Worm (Caenorhabditis elegans) whole organism, early embryonic: ENCODE results near the gene C16C10.8.

Experiments
- B0310.2 ChIP-seq: sonication (generic microtip); optimal IDR thresholded peaks from 2 replicates; lab custom pipeline; 2016; ENCODE audit warnings: mild to moderate bottlenecking, missing genetic modification characterization, missing compliant biosample characterization
- F13C5.2 ChIP-seq: sonication (generic microtip); optimal IDR thresholded peaks from 2 replicates; lab custom pipeline; 2017; ENCODE audit warnings: mild to moderate bottlenecking, missing genetic modification characterization, inconsistent platforms, missing compliant biosample characterization
- aly-1 ChIP-seq: sonication (generic microtip); optimal IDR thresholded peaks from 2 replicates; lab custom pipeline; 2016; ENCODE audit warnings: missing genetic modification characterization, missing compliant biosample characterization
- ama-1 ChIP-seq: fragments of 150-350 bp; optimal IDR thresholded peaks from 2 replicates; lab custom pipeline; 2014
- ceh-13 ChIP-seq: fragments of 200-800 bp; sonication (Bioruptor generic); optimal IDR thresholded peaks from 2 replicates; lab custom pipeline; 2018; ENCODE audit warnings: mild to moderate bottlenecking, missing genetic modification characterization, missing compliant biosample characterization
- ceh-36 ChIP-seq: sonication (generic microtip); optimal IDR thresholded peaks from 2 replicates; lab custom pipeline; 2016; ENCODE audit warnings: missing genetic modification characterization, inconsistent platforms, missing compliant biosample characterization
- ets-7 ChIP-seq: sonication (generic microtip); optimal IDR thresholded peaks from 2 replicates; lab custom pipeline; 2016; ENCODE audit warnings: missing genotype, missing genetic modification characterization, missing compliant biosample characterization
- flt-1 ChIP-seq: fragments of 200-800 bp; sonication (Bioruptor generic); IDR thresholded peaks from 2 replicates; pipeline ENCODE4 v1.3.6; 2022; ENCODE audit warnings: missing genetic modification characterization, missing compliant biosample characterization
- hmbx-1 ChIP-seq: sonication (generic microtip); optimal IDR thresholded peaks from 2 replicates; lab custom pipeline; 2016; ENCODE audit warnings: mild to moderate bottlenecking, missing genetic modification characterization, missing compliant biosample characterization
- hmg-4 ChIP-seq: fragments of 200-800 bp; sonication (Bioruptor generic); optimal IDR thresholded peaks from 2 replicates; lab custom pipeline; 2018; ENCODE audit warnings: mild to moderate bottlenecking, missing genetic modification characterization, missing compliant biosample characterization
- hnd-1 ChIP-seq: sonication (generic microtip); optimal IDR thresholded peaks from 2 replicates; lab custom pipeline; 2016; ENCODE audit warnings: missing genetic modification characterization, missing compliant biosample characterization
- pes-1 ChIP-seq: fragments of 200-800 bp; sonication (Bioruptor generic); IDR thresholded peaks from 2 replicates; pipeline ENCODE4 v1.3.6; 2022; ENCODE audit warnings: missing genetic modification reagents, missing genetic modification characterization, missing compliant biosample characterization
- scrt-1 ChIP-seq: fragments of 200-800 bp; sonication (Bioruptor generic); IDR thresholded peaks from 2 replicates; pipeline ENCODE4 v1.3.6; 2022; ENCODE audit warnings: missing genetic modification characterization, missing compliant biosample characterization
- sea-1 ChIP-seq: fragments of 200-800 bp; sonication (Bioruptor generic); conservative IDR thresholded peaks from 2 replicates; pipeline ENCODE4 v1.3.6; 2022; ENCODE audit warnings: missing genetic modification characterization, missing compliant biosample characterization
- tbx-11 ChIP-seq: fragments of 200-800 bp; sonication (Bioruptor generic); IDR thresholded peaks from 2 replicates; pipeline ENCODE4 v1.3.6; 2022; ENCODE audit warnings: missing genetic modification characterization, missing compliant biosample characterization
- tbx-37 ChIP-seq: fragments of 200-800 bp; sonication (Bioruptor generic); conservative IDR thresholded peaks from 2 replicates; pipeline ENCODE4 v1.3.6; 2022; ENCODE audit warnings: missing genetic modification reagents, missing genetic modification characterization, missing compliant biosample characterization
- tra-4 ChIP-seq: sonication (generic microtip); optimal IDR thresholded peaks from 2 replicates; lab custom pipeline; 2017; ENCODE audit warnings: missing genetic modification characterization, missing compliant biosample characterization

Gene C16C10.8

ce11 chrIII:4196988-4197384 is 33.0 kb upstream of the C16C10.8 start, which contains the start of gene asd-1:
Gene asd-1, plus strand, starts transcription at chrIII:4197285.
- TF ChIP-seq aly-1 (tag; lab: Kevin White, UChicago), result no peak
- no peak for TF ChIP-seq tra-4 (tag; lab: Kevin White, UChicago)
- no peak for TF ChIP-seq ama-1 (lab: Kevin White, UChicago)
- TF ChIP-seq pes-1, result no peak
- TF ChIP-seq tbx-37 (GFP tag; lab: Robert Waterston, UW), result no peak
- TF ChIP-seq hmg-4 (GFP tag; lab: Kevin White, UChicago), result no peak
- no peak for TF ChIP-seq B0310.2 (tag; lab: Kevin White, UChicago)
- no peak for TF ChIP-seq F13C5.2 (tag; lab: Kevin White, UChicago)
- no peak for TF ChIP-seq ets-7 (tag; lab: Kevin White, UChicago)
- TF ChIP-seq sea-1 (GFP tag; lab: Robert Waterston, UW), result no peak
- no peak for TF ChIP-seq flt-1 (GFP tag; lab: Robert Waterston, UW)
- no peak for TF ChIP-seq ceh-13
- no peak for TF ChIP-seq ceh-36 (tag; lab: Kevin White, UChicago)
- TF ChIP-seq scrt-1 (GFP tag; lab: Robert Waterston, UW), result no peak
- TF ChIP-seq hmbx-1 (tag; lab: Kevin White, UChicago), result no peak
- no peak for TF ChIP-seq tbx-11 (GFP tag; lab: Robert Waterston, UW)
- no peak for TF ChIP-seq hnd-1

- no peak for TF ChIP-seq pes-1
- peak; percentile 59; the same call in 1 of the 2 replicates for TF ChIP-seq tbx-37 (GFP tag; lab: Robert Waterston, UW)
- TF ChIP-seq B0310.2 (tag; lab: Kevin White, UChicago), result no peak
- peak; percentile 41 for TF ChIP-seq hmg-4 (GFP tag; lab: Kevin White, UChicago)
- TF ChIP-seq ama-1 (lab: Kevin White, UChicago), result no peak
- no peak for TF ChIP-seq F13C5.2 (tag; lab: Kevin White, UChicago)
Measured at ce11 chrIII:4196301-4196987, 32.5 kb upstream of the C16C10.8 start.

DNA sequence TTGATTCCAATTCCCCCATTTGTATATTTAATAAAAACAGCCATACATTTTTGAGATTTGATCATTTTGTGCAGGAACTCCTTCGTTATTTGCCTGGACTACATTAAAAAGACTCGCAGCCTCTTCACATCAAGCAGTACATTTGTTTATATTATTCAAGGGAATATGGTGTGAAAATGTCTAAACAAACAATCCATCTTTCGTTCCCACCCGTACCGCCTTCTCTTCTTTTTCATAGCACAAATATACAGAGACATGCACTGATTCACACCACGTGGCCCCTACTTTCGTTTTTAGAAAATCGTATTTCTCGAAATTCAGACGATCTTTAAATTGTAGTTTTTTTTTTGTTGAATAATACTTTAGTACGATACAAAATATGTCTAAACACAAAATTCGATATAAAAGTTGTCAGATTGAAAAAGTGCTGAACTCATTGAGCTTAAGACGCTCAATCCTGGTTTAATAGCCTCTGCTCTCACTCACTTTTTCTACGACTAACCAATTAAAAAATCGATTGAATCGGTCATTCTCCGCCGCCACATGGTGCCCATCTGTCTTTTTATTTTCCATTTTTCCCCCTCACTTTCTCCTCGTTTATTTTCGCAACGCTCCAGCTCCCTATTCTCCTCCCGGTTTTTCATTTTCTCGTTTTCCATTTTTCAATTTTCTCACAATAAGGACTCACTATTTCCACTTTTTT is 31.5 kb upstream of the C16C10.8 start:
- TF ChIP-seq scrt-1 (GFP tag; lab: Robert Waterston, UW) (no peak), F13C5.2 (tag; lab: Kevin White, UChicago) (no peak), ceh-36 (tag; lab: Kevin White, UChicago) (no peak), sea-1 (GFP tag; lab: Robert Waterston, UW) (0 out of 2 replicates have a peak, but pooled peaks have one; percentile 35), tbx-37 (GFP tag; lab: Robert Waterston, UW) (0 out of 2 replicates have a peak, but pooled peaks have one; percentile 5)

ce11 chrIII:4194349-4195110 is 30.6 kb upstream of the C16C10.8 start:
- TF ChIP-seq hmbx-1 (tag; lab: Kevin White, UChicago), result no peak
- no peak for TF ChIP-seq tra-4 (tag; lab: Kevin White, UChicago)
- no peak for TF ChIP-seq pes-1
- TF ChIP-seq B0310.2 (tag; lab: Kevin White, UChicago), result no peak
- TF ChIP-seq F13C5.2 (tag; lab: Kevin White, UChicago), result no peak
- TF ChIP-seq hmg-4 (GFP tag; lab: Kevin White, UChicago), result no peak
- TF ChIP-seq ceh-13, result no peak
- no peak for TF ChIP-seq flt-1 (GFP tag; lab: Robert Waterston, UW)
- no peak for TF ChIP-seq hnd-1
- TF ChIP-seq tbx-11 (GFP tag; lab: Robert Waterston, UW), result no peak
- TF ChIP-seq sea-1 (GFP tag; lab: Robert Waterston, UW), result no peak
- no peak for TF ChIP-seq ets-7 (tag; lab: Kevin White, UChicago)
- no peak for TF ChIP-seq aly-1 (tag; lab: Kevin White, UChicago)
- no peak for TF ChIP-seq ama-1 (lab: Kevin White, UChicago)

DNA sequence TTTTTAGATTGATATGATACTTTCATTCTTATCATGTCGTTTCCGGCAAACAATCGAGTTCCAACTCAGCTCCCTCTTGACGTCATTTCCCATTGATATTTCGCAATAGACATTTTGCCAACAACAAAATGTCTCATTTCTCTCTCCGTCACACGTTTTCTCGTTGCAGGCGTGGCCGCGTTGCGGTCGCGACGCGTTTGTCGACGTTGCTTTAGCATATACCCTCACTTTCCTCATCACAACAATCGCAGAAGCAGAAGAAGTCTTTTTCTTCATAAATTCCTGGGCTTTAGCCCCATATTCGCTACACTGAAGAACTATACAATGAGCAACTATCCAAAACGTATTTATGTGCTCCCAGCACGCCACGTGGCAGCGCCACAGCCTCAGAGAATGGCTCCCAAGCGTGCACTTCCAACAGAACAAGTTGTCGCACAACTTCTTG is 29.7 kb upstream of the C16C10.8 start, which contains the start of gene xbp-1:
xbp-1 (plus strand) TSS at position 151 of the 445 bp plus-strand sequence.
- peak; percentile 63 for TF ChIP-seq F13C5.2 (tag; lab: Kevin White, UChicago)
- TF ChIP-seq hmg-4 (GFP tag; lab: Kevin White, UChicago), result peak; percentile 42
- TF ChIP-seq aly-1 (tag; lab: Kevin White, UChicago), result peak; percentile 15
- TF ChIP-seq tbx-11 (GFP tag; lab: Robert Waterston, UW), result no peak
- peak; percentile 62 for TF ChIP-seq B0310.2 (tag; lab: Kevin White, UChicago)
- no peak for TF ChIP-seq hmbx-1 (tag; lab: Kevin White, UChicago)
- peak; percentile 6 for TF ChIP-seq ama-1 (lab: Kevin White, UChicago)
- TF ChIP-seq sea-1 (GFP tag; lab: Robert Waterston, UW), result 0 out of 2 replicates have a peak, but pooled peaks have one; percentile 21
- TF ChIP-seq pes-1, result no peak

ce11 chrIII:4191091-4191638 is 27.2 kb upstream of the C16C10.8 start, which contains the start of gene dnj-16:
Gene dnj-16, plus strand, starts transcription at chrIII:4191141.
- TF ChIP-seq F13C5.2 (tag; lab: Kevin White, UChicago) (peak; percentile 9), tra-4 (tag; lab: Kevin White, UChicago) (no peak), hmg-4 (GFP tag; lab: Kevin White, UChicago) (no peak), flt-1 (GFP tag; lab: Robert Waterston, UW) (no peak), B0310.2 (tag; lab: Kevin White, UChicago) (no peak)
